Worm (Caenorhabditis elegans) whole organism, late embryonic: ENCODE data around the gene dct-6.

Experiments
- ama-1 ChIP-seq: fragments of 150-350 bp; optimal IDR thresholded peaks from 2 replicates; lab custom pipeline; 2014
- ceh-14 ChIP-seq: sonication (generic microtip); optimal IDR thresholded peaks from 2 replicates; lab custom pipeline; 2016; ENCODE audit warnings: missing genotype, missing genetic modification characterization, missing compliant biosample characterization
- ceh-9 ChIP-seq: sonication (generic microtip); optimal IDR thresholded peaks from 2 replicates; lab custom pipeline; 2016; ENCODE audit warnings: mild to moderate bottlenecking, missing genetic modification characterization, inconsistent platforms, missing compliant biosample characterization
- che-1 ChIP-seq: sonication (generic microtip); optimal IDR thresholded peaks from 2 replicates; lab custom pipeline; 2016; ENCODE audit warnings: mild to moderate bottlenecking, missing genetic modification characterization, missing compliant biosample characterization
- nhr-11 ChIP-seq: fragments of 150-350 bp; optimal IDR thresholded peaks from 2 replicates; lab custom pipeline; 2014; ENCODE audit warnings: missing biosample characterization, missing genetic modification characterization
- pros-1 ChIP-seq: fragments of 150-350 bp; optimal IDR thresholded peaks from 2 replicates; lab custom pipeline; 2014; ENCODE audit warnings: missing biosample characterization, missing genetic modification reagents, missing genetic modification characterization

DNA sequence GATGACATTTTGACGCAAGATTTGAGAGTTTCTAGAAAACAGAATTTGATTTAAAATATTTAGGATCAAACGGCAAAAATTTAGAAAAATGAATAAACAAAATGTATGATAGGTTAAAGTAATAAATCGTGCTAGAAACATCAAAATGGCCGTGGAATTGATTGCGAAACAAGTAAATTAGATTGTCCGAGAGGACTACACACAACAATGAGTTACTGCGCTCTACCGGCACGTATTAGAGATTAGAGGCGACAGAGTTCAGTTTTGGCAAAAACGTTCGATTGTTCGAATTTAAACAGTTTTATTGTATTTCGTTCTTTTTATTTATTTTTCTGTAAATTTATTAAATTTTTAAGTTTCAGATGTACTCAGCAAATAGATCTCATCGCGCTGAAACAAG lies 40.5 kb upstream of the dct-6 start, which contains the start of the genes dnc-2 and bcl-7:
- TF ChIP-seq ceh-14 = no peak
- no peak for TF ChIP-seq che-1 (tag; lab: Kevin White, UChicago)
- TF ChIP-seq nhr-11 (tag; lab: Kevin White, UChicago) = no peak
- TF ChIP-seq pros-1 = no peak
- no peak for TF ChIP-seq ceh-9 (tag; lab: Kevin White, UChicago)
- TF ChIP-seq ama-1 (lab: Kevin White, UChicago) = no peak
